Worm (Caenorhabditis elegans): ENCODE results near the gene sptl-3.

The sptl-3 gene

DNA sequence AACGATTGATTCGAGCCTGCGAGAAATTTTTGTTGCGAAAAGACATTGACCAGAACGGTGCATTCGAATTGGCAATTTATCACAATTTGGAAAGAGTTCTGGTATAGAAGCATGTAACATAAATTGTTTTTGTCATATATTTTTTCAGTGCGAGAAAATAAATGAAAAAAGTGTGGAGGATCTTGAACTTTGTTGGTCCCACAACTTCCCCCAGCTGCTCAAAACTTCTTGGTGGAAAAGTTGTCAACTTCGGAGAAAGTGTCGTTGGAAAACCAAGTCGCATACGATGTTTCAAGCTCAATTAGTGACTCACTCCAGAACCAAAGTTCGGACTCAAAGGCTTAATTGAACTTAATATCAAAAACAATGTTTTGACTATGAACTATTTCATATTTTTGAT lies 38.8 kb downstream of the sptl-3 start:
- no peak for TF ChIP-seq lin-13 (tag; optimal IDR thresholded peaks at IDR 0.05)
- no peak for TF ChIP-seq unc-39 (tag; optimal IDR thresholded peaks at IDR 0.05)
- no peak for TF ChIP-seq ztf-11 (tag; optimal IDR thresholded peaks at IDR 0.05)
- TF ChIP-seq lsy-2 (tag; optimal IDR thresholded peaks at IDR 0.05), result no peak
- TF ChIP-seq drap-1 (GFP tag; optimal IDR thresholded peaks at IDR 0.05), result no peak
- no peak for TF ChIP-seq flh-1 (GFP tag; optimal IDR thresholded peaks at IDR 0.05)

DNA sequence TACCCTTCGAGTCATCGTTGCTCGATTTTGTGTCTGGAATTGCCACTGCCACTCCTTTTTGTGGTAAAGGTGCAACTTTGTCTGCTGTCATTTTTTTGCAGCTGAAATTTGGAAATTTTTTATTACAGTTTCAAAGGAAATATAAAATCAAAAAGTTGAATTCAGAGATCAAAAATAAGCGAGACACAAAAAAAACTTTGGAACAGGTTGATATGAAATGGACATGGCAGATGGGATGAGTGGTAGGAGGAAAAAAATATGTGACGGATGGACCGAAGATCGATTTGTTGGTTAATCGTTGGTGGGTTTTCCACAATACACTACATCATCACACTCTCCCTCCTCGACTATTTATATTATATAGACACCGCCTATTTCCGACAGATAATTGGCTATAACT lies 41.4 kb downstream of the sptl-3 start, which contains the start of gene R10D12.1:
R10D12.1 (minus strand) TSS at position 101 of the 400 bp plus-strand sequence.
- TF ChIP-seq pha-4 (tag; optimal IDR thresholded peaks at IDR 0.05), result no peak
- TF ChIP-seq nhr-76 (tag; optimal IDR thresholded peaks at IDR 0.05), result no peak
- TF ChIP-seq lsy-2 (tag; optimal IDR thresholded peaks at IDR 0.05), result no peak
- no peak for TF ChIP-seq blmp-1 (tag; optimal IDR thresholded peaks at IDR 0.05)
- TF ChIP-seq lin-13 (tag; optimal IDR thresholded peaks at IDR 0.05), result no peak
- no peak for TF ChIP-seq ceh-83 (GFP tag; optimal IDR thresholded peaks at IDR 0.05)

DNA sequence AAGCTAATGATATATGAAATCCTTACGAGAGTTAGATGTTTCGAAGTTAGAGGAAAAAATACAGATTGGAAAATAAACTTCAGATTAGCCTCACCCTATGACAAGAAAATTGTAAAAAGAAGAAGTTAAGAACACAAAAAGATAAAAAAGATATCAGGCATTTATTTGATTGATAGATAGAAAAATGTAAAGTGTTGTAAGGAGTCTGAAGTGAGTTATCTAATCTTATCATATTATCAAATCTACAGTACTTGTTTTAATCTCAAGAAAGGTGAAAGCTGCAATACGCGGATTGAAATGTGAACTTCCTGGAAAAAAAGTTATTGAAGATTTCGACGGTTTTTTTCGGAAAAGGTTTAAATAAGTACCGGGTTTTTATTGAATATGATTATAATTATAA lies 42.3 kb downstream of the sptl-3 start:
- TF ChIP-seq elt-3 (tag; optimal IDR thresholded peaks at IDR 0.05) (peak; percentile 31), drap-1 (GFP tag; optimal IDR thresholded peaks at IDR 0.05) (no peak)

DNA sequence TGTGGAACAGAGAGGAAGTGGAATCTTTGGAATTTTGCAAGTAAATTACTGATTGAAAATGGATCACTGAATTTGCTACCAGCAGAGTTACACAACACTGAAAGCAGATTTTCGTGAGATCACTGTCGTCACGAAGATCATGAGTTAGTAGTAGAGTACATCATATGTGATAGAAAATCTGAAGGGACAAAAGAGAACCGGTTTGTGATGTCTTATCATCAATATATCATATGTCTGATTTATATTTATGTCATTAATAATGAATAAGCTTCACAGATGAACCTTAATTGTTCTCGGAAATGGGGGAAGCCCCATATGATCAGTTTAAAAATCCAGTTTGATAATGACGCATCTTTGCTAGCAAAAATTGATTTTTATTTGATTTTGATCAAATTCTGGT lies 42.9 kb downstream of the sptl-3 start:
- TF ChIP-seq flh-1 (GFP tag; optimal IDR thresholded peaks at IDR 0.05) (no peak), zip-8 (tag; optimal IDR thresholded peaks at IDR 0.05) (no peak), nhr-237 (tag; optimal IDR thresholded peaks at IDR 0.05) (no peak), snpc-4 (tag; optimal IDR thresholded peaks at IDR 0.05) (no peak), unc-39 (tag; optimal IDR thresholded peaks at IDR 0.05) (no peak), drap-1 (GFP tag; optimal IDR thresholded peaks at IDR 0.05) (no peak), mep-1 (tag; optimal IDR thresholded peaks at IDR 0.05) (no peak), elt-3 (tag; optimal IDR thresholded peaks at IDR 0.05) (no peak), nhr-2 (tag; optimal IDR thresholded peaks at IDR 0.05) (no peak), unc-62 (GFP tag; optimal IDR thresholded peaks at IDR 0.05) (no peak), ces-1 (GFP tag; optimal IDR thresholded peaks at IDR 0.05) (no peak), sem-2 (GFP tag; optimal IDR thresholded peaks at IDR 0.05) (no peak), ceh-43 (GFP tag; optimal IDR thresholded peaks at IDR 0.05) (no peak), mab-5 (tag; optimal IDR thresholded peaks at IDR 0.05) (no peak), elt-1 (tag; optimal IDR thresholded peaks at IDR 0.05; ENCODE audit: borderline replicate concordance, insufficient read depth) (no peak), sptf-1 (tag; optimal IDR thresholded peaks at IDR 0.05) (no peak), nhr-28 (tag; optimal IDR thresholded peaks at IDR 0.05) (no peak), nhr-12 (tag; optimal IDR thresholded peaks at IDR 0.05) (no peak)

DNA sequence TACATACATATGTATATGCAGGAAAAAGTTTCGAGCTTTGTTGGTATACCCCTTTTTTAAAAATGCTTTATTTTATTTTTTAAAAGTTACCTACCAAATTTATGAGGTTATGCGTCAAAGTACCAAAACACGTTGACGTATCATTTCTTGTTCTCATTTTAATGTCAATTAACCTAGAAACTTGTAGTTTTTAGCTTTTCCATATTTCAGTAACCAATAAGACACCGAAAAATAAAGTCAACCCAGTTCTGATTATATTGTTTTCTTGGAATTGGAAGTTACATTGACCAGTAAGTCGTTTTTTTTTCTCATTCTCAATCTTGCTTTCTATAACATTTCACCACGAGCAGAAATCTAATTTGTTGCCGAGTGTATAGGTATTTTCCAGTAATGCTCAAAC lies 43.7 kb downstream of the sptl-3 start, which contains the start of gene srw-145:
srw-145 (plus strand) TSS at position 301 of the 400 bp plus-strand sequence.
- no peak for TF ChIP-seq blmp-1 (tag; optimal IDR thresholded peaks at IDR 0.05)
- TF ChIP-seq mab-5 (tag; optimal IDR thresholded peaks at IDR 0.05), result no peak
- no peak for TF ChIP-seq elt-1 (tag; optimal IDR thresholded peaks at IDR 0.05; ENCODE audit: borderline replicate concordance, insufficient read depth)
- no peak for TF ChIP-seq lsy-2 (tag; optimal IDR thresholded peaks at IDR 0.05)
- no peak for TF ChIP-seq mep-1 (tag; optimal IDR thresholded peaks at IDR 0.05)
- TF ChIP-seq bed-3 (GFP tag; optimal IDR thresholded peaks at IDR 0.05), result no peak
- TF ChIP-seq drap-1 (GFP tag; optimal IDR thresholded peaks at IDR 0.05), result no peak
- no peak for TF ChIP-seq lin-13 (tag; optimal IDR thresholded peaks at IDR 0.05)
- no peak for TF ChIP-seq ham-2 (GFP tag; optimal IDR thresholded peaks at IDR 0.05)
- TF ChIP-seq unc-120 (tag; optimal IDR thresholded peaks at IDR 0.05; ENCODE audit: poor library complexity, severe bottlenecking), result no peak
- TF ChIP-seq nhr-28 (tag; optimal IDR thresholded peaks at IDR 0.05), result no peak
- TF ChIP-seq unc-62 (GFP tag; optimal IDR thresholded peaks at IDR 0.05), result no peak
- no peak for TF ChIP-seq cnd-1 (tag; optimal IDR thresholded peaks at IDR 0.05)
- no peak for TF ChIP-seq M03D4.4 (tag; optimal IDR thresholded peaks at IDR 0.05)

DNA sequence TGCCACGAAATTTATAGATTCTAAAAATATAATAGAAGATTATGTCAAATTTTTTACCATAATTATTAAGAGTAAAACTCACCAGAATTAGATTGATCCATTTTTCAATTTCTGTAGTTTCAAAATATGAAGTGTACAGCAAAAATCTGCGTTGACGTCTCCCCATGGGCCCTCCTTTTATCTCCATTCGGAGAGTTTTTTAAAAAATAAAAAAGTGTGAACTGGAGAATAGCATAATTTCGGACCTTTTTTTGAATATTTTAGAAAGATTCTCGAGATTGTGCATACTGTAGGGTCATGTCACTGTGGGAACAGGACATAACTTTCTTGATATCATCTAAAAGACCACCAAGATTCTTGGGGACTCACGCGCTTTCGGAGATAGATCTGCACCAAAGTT lies 49.0 kb downstream of the sptl-3 start, which contains the start of gene dpr-1:
dpr-1 (minus strand) TSS at position 101 of the 400 bp plus-strand sequence.
- TF ChIP-seq ceh-43 (GFP tag; optimal IDR thresholded peaks at IDR 0.05) (no peak), snpc-4 (tag; optimal IDR thresholded peaks at IDR 0.05) (no peak)
